Worm (Caenorhabditis elegans) whole organism, midembryonic: ENCODE measurements around the gene F54D5.9.

Experiments used
- T22C8.4 ChIP-seq: fragments of 200-800 bp; sonication (Bioruptor generic); IDR thresholded peaks from 2 replicates; pipeline ENCODE4 v1.3.6; 2022; ENCODE audit warnings: missing genetic modification characterization, missing compliant biosample characterization
- cog-1 ChIP-seq: sonication (generic microtip); optimal IDR thresholded peaks from 2 replicates; lab custom pipeline; 2016; ENCODE audit warnings: missing genetic modification characterization, missing compliant biosample characterization
- flt-1 ChIP-seq: fragments of 200-800 bp; sonication (Bioruptor generic); IDR thresholded peaks from 2 replicates; pipeline ENCODE4 v1.3.6; 2022; ENCODE audit warnings: missing genetic modification characterization, missing compliant biosample characterization
- klf-2 ChIP-seq: fragments of 200-800 bp; sonication (Bioruptor generic); conservative IDR thresholded peaks from 2 replicates; pipeline ENCODE4 v1.3.6; 2022; ENCODE audit warnings: missing genetic modification reagents, missing genetic modification characterization, missing compliant biosample characterization
- med-1 ChIP-seq: sonication (generic microtip); optimal IDR thresholded peaks from 2 replicates; lab custom pipeline; 2017; ENCODE audit warnings: missing genetic modification characterization, mild to moderate bottlenecking, missing compliant biosample characterization, antibody characterized with exemption, missing genetic modification reagents; ENCODE audit not compliant: insufficient read depth
- ref-1 ChIP-seq: fragments of 200-800 bp; sonication (Bioruptor generic); conservative IDR thresholded peaks from 2 replicates; pipeline ENCODE4 v1.3.6; 2022; ENCODE audit warnings: missing genetic modification reagents, missing genetic modification characterization, missing compliant biosample characterization
- tab-1 ChIP-seq: fragments of 200-800 bp; sonication (Bioruptor generic); IDR thresholded peaks from 2 replicates; pipeline ENCODE4 v1.3.6; 2022; ENCODE audit warnings: missing genetic modification characterization, missing compliant biosample characterization
- ztf-29 ChIP-seq: fragments of 200-800 bp; sonication (Bioruptor generic); IDR thresholded peaks from 2 replicates; pipeline ENCODE4 v1.3.6; 2022; ENCODE audit warnings: missing genetic modification reagents, missing genetic modification characterization, missing compliant biosample characterization

DNA sequence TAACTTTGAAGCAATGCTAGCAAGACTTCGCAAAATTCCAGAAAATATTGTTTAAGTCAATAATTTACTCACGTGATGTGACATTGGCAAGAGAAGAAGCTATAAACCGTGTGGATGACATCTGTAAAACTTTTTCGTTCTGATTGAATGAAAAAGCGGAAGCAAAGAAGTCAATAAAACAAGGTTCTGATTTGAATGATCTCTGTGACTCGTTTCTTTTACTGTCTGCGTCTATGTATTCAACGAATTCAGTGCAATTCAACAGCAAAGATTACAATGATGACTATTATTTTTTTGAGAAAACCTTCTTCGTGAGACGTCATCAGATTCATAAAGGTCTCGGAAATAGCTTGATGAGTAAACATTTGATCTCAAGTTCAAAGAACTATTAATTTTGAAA lies 51.8 kb downstream of the F54D5.9 start, which contains the start of gene hacl-1:
- no peak for TF ChIP-seq flt-1 (GFP tag; lab: Robert Waterston, UW)
- TF ChIP-seq klf-2 (GFP tag; lab: Robert Waterston, UW): no peak
- TF ChIP-seq cog-1 (tag; lab: Kevin White, UChicago): no peak
- no peak for TF ChIP-seq med-1 (GFP tag; lab: Kevin White, UChicago)
- TF ChIP-seq ref-1 (GFP tag; lab: Robert Waterston, UW): no peak
- TF ChIP-seq T22C8.4 (GFP tag; lab: Robert Waterston, UW): no peak
- TF ChIP-seq tab-1 (GFP tag; lab: Robert Waterston, UW): no peak
- no peak for TF ChIP-seq ztf-29
